Fruit fly (Drosophila melanogaster) whole organism, embryonic: ENCODE measurements around the gene CG13054.

Source experiments
- Aef1 ChIP-seq: fragments of 200-800 bp; sonication (Bioruptor generic); IDR thresholded peaks from 3 replicates; pipeline ENCODE4 v1.3.6; 2022; ENCODE audit warnings: missing biosample characterization, missing genetic modification characterization
- Awh ChIP-seq: fragments of 200-800 bp; sonication (Bioruptor generic); IDR thresholded peaks from 2 replicates; pipeline ENCODE4, ENCODE4 v1.3.6; 2022; ENCODE audit warnings: missing biosample characterization, missing genetic modification characterization
- B-H1 ChIP-seq: fragments of 200-800 bp; sonication (Bioruptor generic); IDR thresholded peaks from 3 replicates; pipeline ENCODE4 v1.3.6; 2022; ENCODE audit warnings: missing biosample characterization, missing genetic modification characterization
- CG10654 ChIP-seq: fragments of 200-800 bp; sonication (Bioruptor generic); optimal IDR thresholded peaks from 2 replicates; lab custom pipeline; 2016; ENCODE audit warnings: missing biosample characterization, missing genetic modification characterization
- CG10979 ChIP-seq: fragments of 200-800 bp; sonication (Bioruptor generic); optimal IDR thresholded peaks from 2 replicates; lab custom pipeline; 2018; ENCODE audit warnings: missing biosample characterization, mild to moderate bottlenecking, missing genetic modification characterization, moderate library complexity
- CG14710 ChIP-seq: fragments of 200-800 bp; sonication (Bioruptor generic); optimal IDR thresholded peaks from 3 replicates; lab custom pipeline; 2019; ENCODE audit warnings: missing biosample characterization, mild to moderate bottlenecking, missing genetic modification characterization, moderate library complexity
- CG15696 ChIP-seq: fragments of 200-800 bp; sonication (Bioruptor generic); optimal IDR thresholded peaks from 2 replicates; lab custom pipeline; 2019; ENCODE audit warnings: missing biosample characterization, mild to moderate bottlenecking, missing genetic modification characterization, moderate library complexity
- CG1647 ChIP-seq: fragments of 200-800 bp; sonication (Bioruptor generic); optimal IDR thresholded peaks from 3 replicates; lab custom pipeline; 2016; ENCODE audit warnings: missing biosample characterization, missing genetic modification characterization
- CG17328 ChIP-seq: fragments of 200-800 bp; sonication (Bioruptor generic); IDR thresholded peaks from 2 replicates; pipeline ENCODE4 v1.3.6; 2022; ENCODE audit warnings: missing biosample characterization, missing genetic modification characterization
- CG2889 ChIP-seq: fragments of 200-800 bp; sonication (Bioruptor generic); IDR thresholded peaks from 3 replicates; pipeline ENCODE4 v1.3.6; 2022; ENCODE audit warnings: missing biosample characterization, missing genetic modification characterization
- CG30403 ChIP-seq: fragments of 200-800 bp; sonication (Bioruptor generic); optimal IDR thresholded peaks from 3 replicates; lab custom pipeline; 2016; ENCODE audit warnings: missing biosample characterization, missing genetic modification characterization
- CG30431 ChIP-seq: fragments of 200-800 bp; sonication (Bioruptor generic); optimal IDR thresholded peaks from 2 replicates; lab custom pipeline; 2017; ENCODE audit warnings: missing biosample characterization, missing genetic modification characterization
- CG4360 ChIP-seq: fragments of 200-800 bp; sonication (Bioruptor generic); IDR thresholded peaks from 2 replicates; pipeline ENCODE4 v1.3.6; 2022; ENCODE audit warnings: missing biosample characterization, missing genetic modification characterization
- CG4424 ChIP-seq: fragments of 200-800 bp; sonication (Bioruptor generic); optimal IDR thresholded peaks from 3 replicates; lab custom pipeline; 2016; ENCODE audit warnings: missing biosample characterization, missing genetic modification characterization
- CG4617 ChIP-seq: fragments of 200-800 bp; sonication (Bioruptor generic); optimal IDR thresholded peaks from 3 replicates; lab custom pipeline; 2016; ENCODE audit warnings: missing biosample characterization, missing genetic modification characterization, borderline replicate concordance
- CG4707 ChIP-seq: fragments of 200-800 bp; sonication (Bioruptor generic); optimal IDR thresholded peaks from 2 replicates; lab custom pipeline; 2018; ENCODE audit warnings: missing biosample characterization, mild to moderate bottlenecking, missing genetic modification characterization, moderate library complexity
- CG4854 ChIP-seq: fragments of 200-800 bp; sonication (Bioruptor generic); optimal IDR thresholded peaks from 2 replicates; lab custom pipeline; 2016; ENCODE audit warnings: missing biosample characterization, missing genetic modification characterization, inconsistent platforms
- CG6272 ChIP-seq: fragments of 200-800 bp; sonication (Bioruptor generic); IDR thresholded peaks from 2 replicates; pipeline ENCODE4 v1.3.6; 2022; ENCODE audit warnings: missing biosample characterization, missing genetic modification characterization
- CG9215 ChIP-seq: fragments of 200-800 bp; sonication (Bioruptor generic); IDR thresholded peaks from 2 replicates; pipeline ENCODE4 v1.3.6; 2022; ENCODE audit warnings: missing biosample characterization, missing genetic modification characterization
- CG9797 ChIP-seq: fragments of 200-800 bp; sonication (Bioruptor generic); optimal IDR thresholded peaks from 3 replicates; lab custom pipeline; 2018; ENCODE audit warnings: missing biosample characterization, mild to moderate bottlenecking, missing genetic modification characterization
- CG9932 ChIP-seq: fragments of 200-800 bp; sonication (Bioruptor generic); IDR thresholded peaks from 2 replicates; pipeline ENCODE4 v1.3.6; 2022; ENCODE audit warnings: missing biosample characterization, missing genetic modification characterization
- CkIIα-i1 ChIP-seq: fragments of 200-800 bp; sonication (Bioruptor generic); IDR thresholded peaks from 2 replicates; pipeline ENCODE4 v1.3.6; 2022; ENCODE audit warnings: missing biosample characterization, missing genetic modification characterization
- Deaf1 ChIP-seq: fragments of 200-800 bp; optimal IDR thresholded peaks from 3 replicates; lab custom pipeline; 2019; ENCODE audit warnings: missing biosample characterization, mild to moderate bottlenecking, missing genetic modification characterization, moderate library complexity
- Ets65A ChIP-seq: fragments of 200-800 bp; sonication (Bioruptor generic); peaks from one replicate; lab custom pipeline; 2016; ENCODE audit warnings: missing biosample characterization, missing genetic modification characterization
- Fer1 ChIP-seq: fragments of 200-800 bp; sonication (Bioruptor generic); optimal IDR thresholded peaks from 2 replicates; lab custom pipeline; 2017; ENCODE audit warnings: missing biosample characterization, mild to moderate bottlenecking, missing genetic modification characterization
- Fer2 ChIP-seq: fragments of 200-800 bp; sonication (Bioruptor generic); optimal IDR thresholded peaks from 2 replicates; lab custom pipeline; 2018; ENCODE audit warnings: missing biosample characterization, mild to moderate bottlenecking, missing genetic modification characterization, moderate library complexity
- HmgD ChIP-seq: fragments of 200-800 bp; sonication (Bioruptor generic); optimal IDR thresholded peaks from 3 replicates; lab custom pipeline; 2016; ENCODE audit warnings: missing biosample characterization, missing genetic modification characterization
- Lpt ChIP-seq: fragments of >200 bp; optimal IDR thresholded peaks from 2 replicates; lab custom pipeline; 2018; ENCODE audit warnings: missing biosample characterization, missing genetic modification characterization
- Meics ChIP-seq: fragments of 200-800 bp; sonication (Bioruptor generic); optimal IDR thresholded peaks from 2 replicates; lab custom pipeline; 2017; ENCODE audit warnings: missing biosample characterization, mild to moderate bottlenecking, missing genetic modification characterization
- Nf-YB ChIP-seq: fragments of 200-800 bp; sonication (Bioruptor generic); optimal IDR thresholded peaks from 3 replicates; lab custom pipeline; 2019; ENCODE audit warnings: missing biosample characterization, mild to moderate bottlenecking, missing genetic modification characterization, moderate library complexity
- Nf-YC ChIP-seq: fragments of 200-800 bp; optimal IDR thresholded peaks from 3 replicates; lab custom pipeline; 2019; ENCODE audit warnings: missing biosample characterization, mild to moderate bottlenecking, missing genetic modification characterization, moderate library complexity
- Optix ChIP-seq: fragments of 200-800 bp; sonication (Bioruptor generic); IDR thresholded peaks from 3 replicates; pipeline ENCODE4 v1.3.6; 2022; ENCODE audit warnings: missing biosample characterization, missing genetic modification characterization
- Side ChIP-seq: fragments of 200-800 bp; sonication (Bioruptor generic); optimal IDR thresholded peaks from 2 replicates; lab custom pipeline; 2016; ENCODE audit warnings: missing biosample characterization, missing genetic modification characterization
- Spps ChIP-seq: fragments of 200-800 bp; sonication (Bioruptor generic); optimal IDR thresholded peaks from 2 replicates; lab custom pipeline; 2018; ENCODE audit warnings: missing biosample characterization, mild to moderate bottlenecking, missing genetic modification characterization
- Tbp ChIP-seq: fragments of >200 bp; optimal IDR thresholded peaks from 2 replicates; lab custom pipeline; 2018; ENCODE audit warnings: missing biosample characterization, missing genetic modification characterization
- Xrp1 ChIP-seq: fragments of 200-800 bp; sonication (Bioruptor generic); IDR thresholded peaks from 2 replicates; pipeline ENCODE4 v1.3.6; 2022; ENCODE audit warnings: missing biosample characterization, missing genetic modification characterization
- al ChIP-seq: fragments of 200-800 bp; sonication (Bioruptor generic); IDR thresholded peaks from 2 replicates; pipeline ENCODE4 v1.3.6; 2022; ENCODE audit warnings: missing biosample characterization, missing genetic modification characterization
- crp ChIP-seq, 2 experiments: fragments of 200-800 bp; sonication (Bioruptor generic); optimal IDR thresholded peaks; 2 replicates in 1 of 2; 3 replicates in 1 of 2; lab custom pipeline; 2017; ENCODE audit warnings: missing biosample characterization in 2 of 2, missing genetic modification characterization in 2 of 2, mild to moderate bottlenecking in 1 of 2, moderate library complexity in 1 of 2
- dmrt99B ChIP-seq: fragments of 200-800 bp; sonication (Bioruptor generic); optimal IDR thresholded peaks from 2 replicates; lab custom pipeline; 2018; ENCODE audit warnings: missing biosample characterization, mild to moderate bottlenecking, missing genetic modification characterization, moderate library complexity
- dpn ChIP-seq, 2 experiments: fragments of 200-800 bp; sonication (Bioruptor generic); optimal IDR thresholded peaks; 3 replicates each; lab custom pipeline; 2016; ENCODE audit warnings: missing biosample characterization in 2 of 2, missing genetic modification characterization in 2 of 2
- fd64A ChIP-seq: fragments of 200-800 bp; sonication (Bioruptor generic); optimal IDR thresholded peaks from 3 replicates; lab custom pipeline; 2018; ENCODE audit warnings: missing biosample characterization, mild to moderate bottlenecking, missing genetic modification characterization
- hkb ChIP-seq, 2 experiments: fragments of 200-800 bp in 1 of 2; fragments of >200 bp in 1 of 2; sonication (Bioruptor generic) in 1 of 2; IDR thresholded peaks in 1 of 2; optimal IDR thresholded peaks in 1 of 2; 2 replicates each; pipeline versions ENCODE4 v1.3.6 to Lab custom; 2017 to 2022; ENCODE audit warnings: missing biosample characterization in 1 of 2, missing genetic modification characterization in 1 of 2
- lbe ChIP-seq: fragments of 200-800 bp; sonication (Bioruptor generic); optimal IDR thresholded peaks from 2 replicates; lab custom pipeline; 2016; ENCODE audit warnings: missing biosample characterization, mild to moderate bottlenecking, missing genetic modification characterization
- lilli ChIP-seq: fragments of 200-800 bp; sonication (Bioruptor generic); optimal IDR thresholded peaks from 3 replicates; lab custom pipeline; 2016; ENCODE audit warnings: missing biosample characterization, missing genetic modification characterization
- lmd ChIP-seq: fragments of 200-800 bp; sonication (Bioruptor generic); IDR thresholded peaks from 2 replicates; pipeline ENCODE4 v1.3.6; 2022; ENCODE audit warnings: missing biosample characterization, missing genetic modification characterization
- mirr ChIP-seq: fragments of 200-800 bp; sonication (Bioruptor generic); optimal IDR thresholded peaks from 3 replicates; lab custom pipeline; 2018; ENCODE audit warnings: missing biosample characterization, mild to moderate bottlenecking, missing genetic modification characterization
- pum ChIP-seq: fragments of 200-800 bp; sonication (Bioruptor generic); optimal IDR thresholded peaks from 2 replicates; lab custom pipeline; 2016; ENCODE audit warnings: missing biosample characterization, missing genetic modification characterization
- salm ChIP-seq: fragments of 200-800 bp; sonication (Bioruptor generic); optimal IDR thresholded peaks from 2 replicates; lab custom pipeline; 2018; ENCODE audit warnings: missing biosample characterization, mild to moderate bottlenecking, missing genetic modification characterization
- shn ChIP-seq: fragments of 200-800 bp; sonication (Bioruptor generic); optimal IDR thresholded peaks from 3 replicates; lab custom pipeline; 2016; ENCODE audit warnings: missing biosample characterization, missing genetic modification characterization
- sna ChIP-seq: fragments of 200-800 bp; sonication (Bioruptor generic); IDR thresholded peaks from 2 replicates; pipeline ENCODE4 v1.3.6; 2022; ENCODE audit warnings: missing biosample characterization, missing genetic modification characterization; ENCODE audit not compliant: partially characterized antibody
- sqz ChIP-seq: fragments of 200-800 bp; sonication (Bioruptor generic); optimal IDR thresholded peaks from 3 replicates; lab custom pipeline; 2018; ENCODE audit warnings: missing biosample characterization, mild to moderate bottlenecking, missing genetic modification characterization

CG13054 gene

dm6 chr3L:16228659-16229205 is 28.3 kb downstream of the CG13054 start, which contains the start of gene Tmx3 (continued):
- TF ChIP-seq CG4854 (GFP tag; lab: Kevin White, UChicago) (peak; percentile 50), CkIIα-i1 (GFP tag; lab: Robert Waterston, UW) (no peak), al (peak; percentile 90), dpn (GFP tag; optimal IDR thresholded peaks at IDR 0.05; lab: Kevin White, UChicago) (peak; percentile 66 to 90), Optix (GFP tag; lab: Robert Waterston, UW) (peak; percentile 68; the same call in 2 of the 3 replicates), CG2889 (peak; percentile 77), Aef1 (GFP tag; lab: Robert Waterston, UW) (peak; percentile 90), CG4617 (GFP tag; lab: Kevin White, UChicago) (peak; percentile 90), CG30431 (GFP tag; lab: Kevin White, UChicago) (peak; percentile 66), pum (GFP tag; lab: Kevin White, UChicago) (peak; percentile 55), CG4360 (GFP tag; lab: Robert Waterston, UW) (peak; percentile 68), CG15696 (tag; lab: Kevin White, UChicago) (peak; percentile 89), mirr (GFP tag; lab: Kevin White, UChicago) (no peak), Side (peak; percentile 10), Fer2 (tag; lab: Kevin White, UChicago) (peak; percentile 80), CG1647 (peak; percentile 39), CG10979 (tag; lab: Kevin White, UChicago) (peak; percentile 79), hkb (optimal IDR thresholded peaks at IDR 0.05; lab: Kevin White, UChicago) (no peak), hkb (GFP tag; IDR thresholded peaks at IDR 0.05; lab: Robert Waterston, UW) (peak; percentile 84), CG9932 (GFP tag; lab: Robert Waterston, UW) (peak; percentile 96), crp (GFP tag; optimal IDR thresholded peaks at IDR 0.05; lab: Kevin White, UChicago) (peak in 1 of 2 experiments; percentile 61), CG17328 (peak; percentile 89), Deaf1 (tag; lab: Kevin White, UChicago) (no peak), lilli (GFP tag; lab: Kevin White, UChicago) (peak; percentile 82), shn (peak; percentile 17), Tbp (GFP tag; lab: Kevin White, UChicago) (no peak), Awh (GFP tag; lab: Robert Waterston, UW) (peak; percentile 88), Meics (GFP tag; lab: Kevin White, UChicago) (peak; percentile 88), salm (tag; lab: Kevin White, UChicago) (no peak), B-H1 (GFP tag; lab: Robert Waterston, UW) (peak; percentile 89), CG14710 (tag; lab: Kevin White, UChicago) (peak; percentile 93), CG30403 (GFP tag; lab: Kevin White, UChicago) (peak; percentile 90), HmgD (GFP tag; lab: Kevin White, UChicago) (no peak), sqz (GFP tag; lab: Kevin White, UChicago) (no peak), sna (GFP tag; lab: Robert Waterston, UW) (no peak), Fer1 (GFP tag; lab: Kevin White, UChicago) (no peak), lmd (GFP tag; lab: Robert Waterston, UW) (peak; percentile 93), Xrp1 (GFP tag; lab: Robert Waterston, UW) (peak; percentile 90), Spps (tag; lab: Kevin White, UChicago) (peak; percentile 62), dmrt99B (tag; lab: Kevin White, UChicago) (no peak), CG6272 (GFP tag; lab: Robert Waterston, UW) (peak; percentile 92), Nf-YC (tag; lab: Kevin White, UChicago) (peak; percentile 3), CG4707 (GFP tag; lab: Kevin White, UChicago) (no peak), CG4424 (GFP tag; lab: Kevin White, UChicago) (peak; percentile 87), Lpt (GFP tag; lab: Kevin White, UChicago) (no peak), CG10654 (peak; percentile 87), fd64A (no peak), CG9797 (GFP tag; lab: Kevin White, UChicago) (peak; percentile 38), Nf-YB (no peak), Ets65A (GFP tag; lab: Kevin White, UChicago) (peak; percentile 95), lbe (GFP tag; lab: Kevin White, UChicago) (peak; percentile 64), CG9215 (GFP tag; lab: Robert Waterston, UW) (peak; percentile 84)
